Worm (Caenorhabditis elegans) whole organism, midembryonic: Measurements from ENCODE around the gene sodh-2.

Experiments used
- T22C8.4 ChIP-seq: fragments of 200-800 bp; sonication (Bioruptor generic); IDR thresholded peaks from 2 replicates; pipeline ENCODE4 v1.3.6; 2022; ENCODE audit warnings: missing genetic modification characterization, missing compliant biosample characterization
- cog-1 ChIP-seq: sonication (generic microtip); optimal IDR thresholded peaks from 2 replicates; lab custom pipeline; 2016; ENCODE audit warnings: missing genetic modification characterization, missing compliant biosample characterization
- flt-1 ChIP-seq: fragments of 200-800 bp; sonication (Bioruptor generic); IDR thresholded peaks from 2 replicates; pipeline ENCODE4 v1.3.6; 2022; ENCODE audit warnings: missing genetic modification characterization, missing compliant biosample characterization
- klf-2 ChIP-seq: fragments of 200-800 bp; sonication (Bioruptor generic); conservative IDR thresholded peaks from 2 replicates; pipeline ENCODE4 v1.3.6; 2022; ENCODE audit warnings: missing genetic modification reagents, missing genetic modification characterization, missing compliant biosample characterization
- med-1 ChIP-seq: sonication (generic microtip); optimal IDR thresholded peaks from 2 replicates; lab custom pipeline; 2017; ENCODE audit warnings: missing genetic modification characterization, mild to moderate bottlenecking, missing compliant biosample characterization, antibody characterized with exemption, missing genetic modification reagents; ENCODE audit not compliant: insufficient read depth
- ref-1 ChIP-seq: fragments of 200-800 bp; sonication (Bioruptor generic); conservative IDR thresholded peaks from 2 replicates; pipeline ENCODE4 v1.3.6; 2022; ENCODE audit warnings: missing genetic modification reagents, missing genetic modification characterization, missing compliant biosample characterization
- tab-1 ChIP-seq: fragments of 200-800 bp; sonication (Bioruptor generic); IDR thresholded peaks from 2 replicates; pipeline ENCODE4 v1.3.6; 2022; ENCODE audit warnings: missing genetic modification characterization, missing compliant biosample characterization
- ztf-23 ChIP-seq: fragments of 200-800 bp; sonication (Bioruptor generic); IDR thresholded peaks from 2 replicates; pipeline ENCODE4 v1.3.6; 2022; ENCODE audit warnings: missing genetic modification reagents, missing genetic modification characterization, missing compliant biosample characterization
- ztf-29 ChIP-seq: fragments of 200-800 bp; sonication (Bioruptor generic); IDR thresholded peaks from 2 replicates; pipeline ENCODE4 v1.3.6; 2022; ENCODE audit warnings: missing genetic modification reagents, missing genetic modification characterization, missing compliant biosample characterization

sodh-2 gene

DNA sequence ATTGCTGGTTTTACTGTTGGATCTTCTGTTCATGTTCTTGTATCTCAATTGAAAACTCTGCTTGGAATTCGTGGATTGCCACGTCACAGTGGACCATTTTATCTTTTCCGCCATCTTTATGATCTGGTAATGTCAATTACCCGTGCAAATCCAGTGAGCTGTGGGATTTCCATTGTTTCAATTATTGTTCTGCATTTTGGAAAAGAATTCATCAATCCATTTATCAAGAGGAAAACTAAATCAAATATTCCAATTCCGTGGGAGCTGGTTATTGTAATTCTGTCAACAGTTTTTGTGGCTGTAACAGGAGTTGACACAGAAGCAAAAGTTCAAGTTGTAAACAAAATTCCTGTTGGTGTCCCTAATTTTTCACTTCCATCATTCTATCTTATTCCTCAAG lies 14.4 kb downstream of the sodh-2 start:
- TF ChIP-seq cog-1 (tag; lab: Kevin White, UChicago) (no peak), flt-1 (GFP tag; lab: Robert Waterston, UW) (no peak), ref-1 (GFP tag; lab: Robert Waterston, UW) (no peak)

DNA sequence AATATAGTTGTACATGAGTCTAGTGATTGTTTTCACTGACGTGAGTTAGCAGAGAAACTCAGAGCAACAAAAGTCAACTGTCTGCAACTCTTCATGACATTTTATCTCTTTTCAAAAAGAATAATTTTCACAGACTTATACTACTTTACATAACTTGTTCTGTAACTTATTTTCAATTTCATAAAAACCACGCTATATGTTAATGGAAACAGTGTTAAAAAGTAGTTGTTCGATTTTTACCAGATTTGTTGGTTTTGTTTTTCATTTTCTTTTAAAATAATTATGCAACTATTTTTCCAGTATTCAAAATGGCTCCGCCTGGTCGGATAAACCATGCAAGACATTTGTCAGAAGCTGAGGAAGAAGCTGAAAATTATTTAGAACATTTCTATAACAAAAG lies 16.0 kb downstream of the sodh-2 start, which contains the start of gene sulp-4:
sulp-4 (plus strand) TSS at position 301 of the 400 bp plus-strand sequence.
- no peak for TF ChIP-seq ztf-29
- no peak for TF ChIP-seq klf-2 (GFP tag; lab: Robert Waterston, UW)
- no peak for TF ChIP-seq ztf-23 (GFP tag; lab: Robert Waterston, UW)
- TF ChIP-seq tab-1 (GFP tag; lab: Robert Waterston, UW), result no peak
- TF ChIP-seq T22C8.4 (GFP tag; lab: Robert Waterston, UW), result no peak
- no peak for TF ChIP-seq ref-1 (GFP tag; lab: Robert Waterston, UW)
- TF ChIP-seq flt-1 (GFP tag; lab: Robert Waterston, UW), result no peak
- no peak for TF ChIP-seq cog-1 (tag; lab: Kevin White, UChicago)
- no peak for TF ChIP-seq med-1

DNA sequence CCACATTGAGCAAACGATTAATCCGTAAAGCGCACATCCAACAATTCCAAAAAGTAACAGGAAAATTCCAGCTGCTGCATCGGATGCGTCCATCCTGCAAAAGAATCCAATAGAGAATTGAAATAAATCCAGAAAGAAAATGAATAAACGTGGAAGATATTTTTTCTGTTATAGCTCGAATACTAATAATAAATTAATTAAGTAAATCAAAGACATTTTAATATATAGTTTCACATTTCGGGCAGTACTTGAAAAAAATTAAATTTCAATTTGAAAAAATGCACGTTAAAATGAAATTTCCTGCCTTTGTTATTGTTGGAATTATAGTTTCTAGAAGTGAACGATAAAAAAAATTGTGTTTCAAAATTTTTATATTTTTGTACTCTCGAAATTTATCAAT lies 22.9 kb downstream of the sodh-2 start, which contains the start of gene R13H4.7:
R13H4.7 (minus strand) TSS at position 101 of the 400 bp plus-strand sequence.
- TF ChIP-seq cog-1 (tag; lab: Kevin White, UChicago), result no peak
- no peak for TF ChIP-seq klf-2 (GFP tag; lab: Robert Waterston, UW)
- TF ChIP-seq med-1, result no peak
- no peak for TF ChIP-seq T22C8.4 (GFP tag; lab: Robert Waterston, UW)
- TF ChIP-seq ztf-29, result no peak
- no peak for TF ChIP-seq ref-1 (GFP tag; lab: Robert Waterston, UW)
- TF ChIP-seq tab-1 (GFP tag; lab: Robert Waterston, UW), result no peak
- no peak for TF ChIP-seq flt-1 (GFP tag; lab: Robert Waterston, UW)
- TF ChIP-seq ztf-23 (GFP tag; lab: Robert Waterston, UW), result no peak

DNA sequence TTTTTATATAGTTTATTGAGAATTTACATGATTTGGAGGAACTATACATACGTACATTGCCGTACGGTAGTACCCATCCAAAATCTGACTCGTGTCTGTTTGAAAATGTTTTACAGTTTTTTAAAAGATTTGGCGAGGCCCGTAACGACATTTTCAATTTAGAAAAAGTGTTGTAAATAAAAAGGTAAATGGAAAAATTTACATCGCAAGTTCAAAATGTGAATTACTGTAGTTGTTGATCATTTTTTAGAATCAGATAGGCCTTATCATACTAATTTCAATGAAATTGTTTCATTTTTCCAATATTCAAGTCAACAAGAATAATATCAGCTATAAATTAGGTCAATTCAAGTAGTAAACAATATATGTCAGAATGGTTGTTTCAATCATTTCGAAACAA lies 28.2 kb downstream of the sodh-2 start, which contains the start of gene R13H4.6:
R13H4.6 (plus strand) TSS at position 301 of the 400 bp plus-strand sequence.
- TF ChIP-seq T22C8.4 (GFP tag; lab: Robert Waterston, UW) (no peak), ztf-29 (no peak), ref-1 (GFP tag; lab: Robert Waterston, UW) (no peak), flt-1 (GFP tag; lab: Robert Waterston, UW) (no peak), med-1 (no peak), tab-1 (GFP tag; lab: Robert Waterston, UW) (no peak), ztf-23 (GFP tag; lab: Robert Waterston, UW) (no peak), klf-2 (GFP tag; lab: Robert Waterston, UW) (no peak)

DNA sequence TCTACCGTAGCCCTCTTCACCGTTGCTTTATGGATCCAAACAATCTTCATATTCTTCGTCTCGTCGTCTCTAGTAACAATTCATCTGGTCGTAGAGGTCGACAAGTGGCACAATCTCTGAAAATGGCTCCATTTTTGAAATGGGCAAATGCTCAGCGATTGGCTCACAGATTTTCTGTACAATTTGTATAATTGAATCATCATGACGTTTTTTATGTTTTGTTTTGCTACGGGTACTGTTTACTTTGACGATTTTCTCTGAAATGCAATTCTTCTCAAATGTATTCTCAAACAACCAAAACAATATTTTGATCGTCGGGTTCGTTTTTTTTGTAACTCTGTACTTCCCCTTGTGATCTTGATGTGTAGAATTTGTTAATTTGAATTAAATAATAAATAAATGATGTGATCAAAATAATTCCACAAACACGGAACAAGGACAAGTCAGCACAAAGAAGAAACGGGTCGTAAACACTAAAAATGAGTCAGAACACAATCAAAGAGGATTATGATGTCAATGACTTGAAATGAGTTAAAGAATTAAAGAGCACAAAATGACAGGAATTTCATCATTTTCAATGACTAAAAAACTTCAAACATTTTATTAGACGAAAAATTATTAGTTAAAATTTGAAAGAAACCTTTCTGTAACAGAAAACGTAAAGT lies 29.0 kb downstream of the sodh-2 start:
- TF ChIP-seq T22C8.4 (GFP tag; lab: Robert Waterston, UW) (no peak), klf-2 (GFP tag; lab: Robert Waterston, UW) (no peak), med-1 (no peak), tab-1 (GFP tag; lab: Robert Waterston, UW) (no peak), ref-1 (GFP tag; lab: Robert Waterston, UW) (no peak), cog-1 (tag; lab: Kevin White, UChicago) (no peak), ztf-23 (GFP tag; lab: Robert Waterston, UW) (no peak), ztf-29 (no peak), flt-1 (GFP tag; lab: Robert Waterston, UW) (no peak)

DNA sequence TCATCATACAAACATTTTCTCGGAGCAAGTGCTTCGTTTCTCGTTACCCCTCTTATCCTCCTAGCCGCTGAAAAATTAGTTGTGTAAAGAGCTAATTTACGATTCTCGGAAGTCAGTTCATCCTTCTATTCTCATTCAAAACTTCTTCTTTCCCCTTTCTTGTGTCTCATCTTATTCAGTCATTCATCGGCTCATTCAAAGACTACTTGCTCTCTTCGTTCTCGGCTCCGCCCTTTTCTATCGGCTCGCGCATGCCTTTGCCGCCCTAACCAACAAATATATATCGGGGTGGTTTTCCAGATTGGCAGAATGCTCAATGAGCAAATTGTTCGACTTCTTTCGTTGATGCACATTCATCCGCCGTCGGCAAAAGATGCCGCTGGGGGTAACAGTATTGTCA lies 30.7 kb downstream of the sodh-2 start, which contains the start of gene R13H4.5:
R13H4.5 (plus strand) TSS at position 301 of the 400 bp plus-strand sequence.
- TF ChIP-seq flt-1 (GFP tag; lab: Robert Waterston, UW) (no peak), ztf-29 (no peak), klf-2 (GFP tag; lab: Robert Waterston, UW) (no peak), T22C8.4 (GFP tag; lab: Robert Waterston, UW) (no peak), ztf-23 (GFP tag; lab: Robert Waterston, UW) (no peak), med-1 (no peak), cog-1 (tag; lab: Kevin White, UChicago) (no peak), tab-1 (GFP tag; lab: Robert Waterston, UW) (no peak), ref-1 (GFP tag; lab: Robert Waterston, UW) (no peak)

DNA sequence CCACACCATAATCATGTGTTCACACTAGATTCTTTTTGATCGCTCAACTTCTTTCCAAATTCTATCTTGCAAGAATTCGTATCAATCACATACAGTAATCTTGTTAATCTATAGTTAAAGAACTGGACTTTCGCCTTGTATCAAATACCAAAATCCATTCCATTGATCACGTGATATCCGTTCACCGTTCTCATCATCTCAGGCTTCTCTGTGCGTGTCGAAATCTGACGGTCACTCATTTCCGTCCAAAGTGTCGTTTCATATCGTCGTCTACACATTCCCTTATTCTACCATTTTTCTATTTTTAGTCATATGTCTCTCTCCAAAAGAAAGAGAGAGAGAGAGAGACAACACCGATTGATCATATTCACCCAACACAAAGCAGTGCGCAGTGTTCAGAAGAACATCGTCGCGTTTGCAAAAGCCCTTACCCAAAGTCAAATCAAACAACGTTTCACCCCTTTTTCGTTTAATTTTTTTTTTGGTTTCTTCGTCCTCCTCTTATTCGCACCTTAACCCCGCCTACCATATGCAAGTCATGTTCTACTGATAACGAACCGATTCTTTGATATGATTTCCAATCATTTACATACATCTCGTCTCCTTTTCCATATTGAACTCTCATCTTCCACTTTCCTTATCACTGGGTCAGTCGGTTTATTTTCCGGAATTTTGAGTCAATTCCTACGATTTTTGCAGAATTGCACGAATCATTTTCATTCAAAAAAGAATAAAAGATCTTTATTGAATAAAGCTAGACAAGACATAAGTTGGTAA lies 31.8 kb downstream of the sodh-2 start:
- TF ChIP-seq T22C8.4 (GFP tag; lab: Robert Waterston, UW) (no peak), ztf-23 (GFP tag; lab: Robert Waterston, UW) (no peak), med-1 (no peak), ref-1 (GFP tag; lab: Robert Waterston, UW) (no peak), flt-1 (GFP tag; lab: Robert Waterston, UW) (no peak), tab-1 (GFP tag; lab: Robert Waterston, UW) (no peak), cog-1 (tag; lab: Kevin White, UChicago) (no peak), ztf-29 (no peak), klf-2 (GFP tag; lab: Robert Waterston, UW) (no peak)

DNA sequence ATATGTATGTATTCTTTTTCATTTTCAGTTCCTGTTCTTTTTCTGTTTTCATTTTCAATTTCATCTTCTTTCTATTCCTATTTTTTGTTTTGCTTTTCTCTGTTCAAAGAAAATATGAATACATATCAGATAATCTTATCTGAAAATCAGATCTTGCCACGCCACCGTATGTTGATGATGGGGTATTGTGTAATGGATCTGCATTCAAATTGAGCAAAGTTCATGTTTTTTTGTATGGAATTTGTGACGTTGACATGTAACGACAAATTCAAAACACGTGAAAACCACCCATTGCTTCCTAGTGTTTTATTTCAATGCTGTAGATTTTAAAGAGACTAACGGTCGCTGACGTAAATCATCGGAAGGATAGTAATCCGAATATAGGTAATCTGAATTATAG lies 32.7 kb downstream of the sodh-2 start:
- TF ChIP-seq ref-1 (GFP tag; lab: Robert Waterston, UW) (no peak), cog-1 (tag; lab: Kevin White, UChicago) (no peak), T22C8.4 (GFP tag; lab: Robert Waterston, UW) (no peak), ztf-29 (no peak), ztf-23 (GFP tag; lab: Robert Waterston, UW) (no peak), flt-1 (GFP tag; lab: Robert Waterston, UW) (no peak), med-1 (no peak), tab-1 (GFP tag; lab: Robert Waterston, UW) (no peak), klf-2 (GFP tag; lab: Robert Waterston, UW) (no peak)

DNA sequence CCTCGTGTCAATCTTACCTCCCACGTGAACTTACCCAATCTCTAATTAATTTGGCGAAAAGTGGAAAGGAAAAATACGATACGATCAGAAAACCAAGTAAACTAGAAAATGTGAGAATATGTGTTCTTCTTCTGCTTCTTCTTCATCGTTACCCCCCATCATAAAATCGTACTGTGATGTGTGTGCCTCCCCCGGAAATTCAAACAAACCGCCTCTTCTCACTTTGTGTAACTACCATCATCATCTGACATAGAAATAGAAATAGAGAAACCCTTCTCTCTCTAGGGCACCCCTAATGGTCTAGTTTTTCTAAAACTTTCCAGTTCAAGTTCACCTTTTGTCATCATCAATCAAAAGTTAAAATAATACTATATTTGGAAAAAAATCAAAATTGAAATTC lies 33.3 kb downstream of the sodh-2 start:
- TF ChIP-seq ztf-29 (no peak), flt-1 (GFP tag; lab: Robert Waterston, UW) (no peak), T22C8.4 (GFP tag; lab: Robert Waterston, UW) (no peak), ref-1 (GFP tag; lab: Robert Waterston, UW) (no peak), ztf-23 (GFP tag; lab: Robert Waterston, UW) (no peak), klf-2 (GFP tag; lab: Robert Waterston, UW) (no peak), tab-1 (GFP tag; lab: Robert Waterston, UW) (no peak), med-1 (no peak)
